Fruit fly (Drosophila melanogaster) ovary, adult (tissue): ENCODE measurements around the gene CG12483.

Experiments
- CG17801 ChIP-seq: fragments of 200-800 bp; optimal IDR thresholded peaks from 2 replicates; lab custom pipeline; 2019; ENCODE audit warnings: missing biosample characterization, mild to moderate bottlenecking, missing genetic modification characterization, moderate library complexity; ENCODE audit not compliant: partially characterized antibody

CG12483 gene

dm6 chr3L:129311-129816, 31.2 kb upstream of the CG12483 start, which contains the start of gene Pdk1:
Pdk1 (plus strand) TSS chr3L:129450.
- peak; percentile 59 for TF ChIP-seq CG17801 (GFP tag; lab: Kevin White, UChicago)

- peak; percentile 53 for TF ChIP-seq CG17801 (GFP tag; lab: Kevin White, UChicago)
Measured at dm6 chr3L:128295-129117, 30.3 kb upstream of the CG12483 start.

- TF ChIP-seq CG17801 (GFP tag; lab: Kevin White, UChicago): no peak
Measured at dm6 chr3L:127450-127849, 29.3 kb upstream of the CG12483 start.

- TF ChIP-seq CG17801 (GFP tag; lab: Kevin White, UChicago): no peak
Measured at dm6 chr3L:123784-124479, 25.8 kb upstream of the CG12483 start.

dm6 chr3L:119390-119789, 21.2 kb upstream of the CG12483 start:
- TF ChIP-seq CG17801 (GFP tag; lab: Kevin White, UChicago): no peak

- no peak for TF ChIP-seq CG17801 (GFP tag; lab: Kevin White, UChicago)
Measured at dm6 chr3L:109936-110335, 11.8 kb upstream of the CG12483 start.

- no peak for TF ChIP-seq CG17801 (GFP tag; lab: Kevin White, UChicago)
Measured at dm6 chr3L:109058-109457, 10.9 kb upstream of the CG12483 start.

dm6 chr3L:104076-104475, 5.9 kb upstream of the CG12483 start:
- TF ChIP-seq CG17801 (GFP tag; lab: Kevin White, UChicago): peak; percentile 9

dm6 chr3L:97823-98222, 352 bp downstream of the CG12483 start:
- no peak for TF ChIP-seq CG17801 (GFP tag; lab: Kevin White, UChicago)

dm6 chr3L:95425-96139, 2.6 kb downstream of the CG12483 start:
- no peak for TF ChIP-seq CG17801 (GFP tag; lab: Kevin White, UChicago)

- no peak for TF ChIP-seq CG17801 (GFP tag; lab: Kevin White, UChicago)
Measured at dm6 chr3L:94866-95265, 3.3 kb downstream of the CG12483 start.

- peak; percentile 74 for TF ChIP-seq CG17801 (GFP tag; lab: Kevin White, UChicago)
Measured at dm6 chr3L:94062-94461, 4.1 kb downstream of the CG12483 start.

- TF ChIP-seq CG17801 (GFP tag; lab: Kevin White, UChicago): no peak
Measured at dm6 chr3L:93562-93961, 4.6 kb downstream of the CG12483 start.

dm6 chr3L:91933-92332, 6.2 kb downstream of the CG12483 start:
- TF ChIP-seq CG17801 (GFP tag; lab: Kevin White, UChicago): peak; percentile 44

- no peak for TF ChIP-seq CG17801 (GFP tag; lab: Kevin White, UChicago)
Measured at dm6 chr3L:90885-91284, 7.3 kb downstream of the CG12483 start.
